Worm (Caenorhabditis elegans) whole organism, mixed stage, embryonic: ENCODE results near the gene F08H9.3.

Experiments used
- ces-1 ChIP-seq: fragments of 150-350 bp; optimal IDR thresholded peaks from 2 replicates; lab custom pipeline; 2014; ENCODE audit warnings: missing biosample characterization, missing genetic modification reagents, missing genetic modification characterization
- sptf-1 ChIP-seq: sonication (generic microtip); optimal IDR thresholded peaks from 2 replicates; lab custom pipeline; 2017; ENCODE audit warnings: mild to moderate bottlenecking, missing genetic modification characterization, moderate library complexity, missing compliant biosample characterization
- unc-62 ChIP-seq: fragments of 150-350 bp; optimal IDR thresholded peaks from 2 replicates; lab custom pipeline; 2014; ENCODE audit warnings: missing biosample characterization, missing genetic modification reagents, missing genetic modification characterization

- no peak for TF ChIP-seq unc-62 (GFP tag; lab: Kevin White, UChicago)
- no peak for TF ChIP-seq ces-1 (GFP tag; lab: Kevin White, UChicago)
- no peak for TF ChIP-seq sptf-1
Observed at ce11 chrV:14480533-14480932, 17.4 kb upstream of the F08H9.3 start.
